Fruit fly (Drosophila melanogaster) whole organism, pupa: Measurements from ENCODE around the gene sdt.

Experiments
- CG10348 ChIP-seq: fragments of 200-800 bp; sonication (Bioruptor generic); IDR thresholded peaks from 2 replicates; pipeline ENCODE4 v1.3.6; 2022; ENCODE audit warnings: missing biosample characterization, missing genetic modification characterization
- CG12605 ChIP-seq: fragments of 200-800 bp; sonication (Bioruptor generic); IDR thresholded peaks from 2 replicates; pipeline ENCODE4 v1.3.6; 2022; ENCODE audit warnings: missing biosample characterization, missing genetic modification characterization
- CG13204 ChIP-seq: fragments of 200-800 bp; sonication (Bioruptor generic); optimal IDR thresholded peaks from 2 replicates; lab custom pipeline; 2018; ENCODE audit warnings: missing biosample characterization, mild to moderate bottlenecking, missing genetic modification characterization, moderate library complexity
- CG14655 ChIP-seq: fragments of 200-800 bp; sonication (Bioruptor generic); optimal IDR thresholded peaks from 3 replicates; lab custom pipeline; 2017; ENCODE audit warnings: mild to moderate bottlenecking, missing biosample characterization, missing genetic modification reagents, missing genetic modification characterization
- CG15710 ChIP-seq: fragments of 200-800 bp; sonication (Bioruptor generic); optimal IDR thresholded peaks from 2 replicates; lab custom pipeline; 2018; ENCODE audit warnings: missing biosample characterization, mild to moderate bottlenecking, missing genetic modification characterization, moderate library complexity
- CG17806 ChIP-seq: fragments of 200-800 bp; sonication (Bioruptor generic); optimal IDR thresholded peaks from 2 replicates; lab custom pipeline; 2018; ENCODE audit warnings: missing biosample characterization, mild to moderate bottlenecking, missing genetic modification characterization, moderate library complexity
- CG32121 ChIP-seq: fragments of 200-800 bp; sonication (Bioruptor generic); IDR thresholded peaks from 2 replicates; pipeline ENCODE4 v1.3.6; 2022; ENCODE audit warnings: missing biosample characterization, missing genetic modification characterization
- CG34367 ChIP-seq: fragments of 200-800 bp; sonication (Bioruptor generic); optimal IDR thresholded peaks from 2 replicates; lab custom pipeline; 2018; ENCODE audit warnings: missing biosample characterization, mild to moderate bottlenecking, missing genetic modification characterization
- CG4496 ChIP-seq: fragments of 200-800 bp; sonication (Bioruptor generic); IDR thresholded peaks from 3 replicates; pipeline ENCODE4 v1.3.6; 2022; ENCODE audit warnings: missing biosample characterization, missing genetic modification characterization
- CG8159 ChIP-seq: fragments of 200-800 bp; sonication (Bioruptor generic); optimal IDR thresholded peaks from 3 replicates; lab custom pipeline; 2018; ENCODE audit warnings: missing biosample characterization, mild to moderate bottlenecking, missing genetic modification characterization, moderate library complexity
- CG8301 ChIP-seq: fragments of 200-800 bp; sonication (Bioruptor generic); optimal IDR thresholded peaks from 2 replicates; lab custom pipeline; 2018; ENCODE audit warnings: missing biosample characterization, mild to moderate bottlenecking, missing genetic modification characterization
- CG9948 ChIP-seq: fragments of 200-800 bp; sonication (Bioruptor generic); optimal IDR thresholded peaks from 2 replicates; lab custom pipeline; 2018; ENCODE audit warnings: missing biosample characterization, mild to moderate bottlenecking, missing genetic modification characterization, moderate library complexity
- D1 ChIP-seq: fragments of 200-800 bp; sonication (Bioruptor generic); optimal IDR thresholded peaks from 2 replicates; lab custom pipeline; 2018; ENCODE audit warnings: missing biosample characterization, mild to moderate bottlenecking, missing genetic modification characterization, moderate library complexity
- EcR ChIP-seq: fragments of 200-800 bp; sonication (Bioruptor generic); optimal IDR thresholded peaks from 3 replicates; lab custom pipeline; 2019; ENCODE audit warnings: missing biosample characterization, missing genetic modification characterization, mild to moderate bottlenecking, moderate library complexity, missing genetic modification reagents
- Ets98B ChIP-seq: fragments of 200-800 bp; sonication (Bioruptor generic); IDR thresholded peaks from 2 replicates; pipeline ENCODE4 v1.3.6; 2022; ENCODE audit warnings: missing biosample characterization, missing genetic modification characterization
- Pif1A ChIP-seq: fragments of 200-800 bp; sonication (Bioruptor generic); optimal IDR thresholded peaks from 3 replicates; lab custom pipeline; 2016; ENCODE audit warnings: missing biosample characterization, missing genetic modification characterization
- Pif1B ChIP-seq: fragments of 200-800 bp; sonication (Bioruptor generic); optimal IDR thresholded peaks from 3 replicates; lab custom pipeline; 2016; ENCODE audit warnings: missing biosample characterization, missing genetic modification characterization
- Snoo ChIP-seq: fragments of 200-800 bp; sonication (Bioruptor generic); optimal IDR thresholded peaks from 3 replicates; lab custom pipeline; 2017; ENCODE audit warnings: missing biosample characterization, mild to moderate bottlenecking, missing genetic modification characterization, inconsistent platforms
- fd96Ca ChIP-seq: fragments of 200-800 bp; sonication (Bioruptor generic); IDR thresholded peaks from 3 replicates; pipeline ENCODE4 v1.3.6; 2022; ENCODE audit warnings: missing biosample characterization, missing genetic modification characterization
- gl ChIP-seq: fragments of 200-800 bp; sonication (Bioruptor generic); optimal IDR thresholded peaks from 2 replicates; lab custom pipeline; 2018; ENCODE audit warnings: missing biosample characterization, mild to moderate bottlenecking, missing genetic modification characterization
- rn ChIP-seq: fragments of 200-800 bp; sonication (Bioruptor generic); IDR thresholded peaks from 2 replicates; pipeline ENCODE4 v1.3.6; 2022; ENCODE audit warnings: missing biosample characterization, missing genetic modification characterization

Gene sdt

DNA sequence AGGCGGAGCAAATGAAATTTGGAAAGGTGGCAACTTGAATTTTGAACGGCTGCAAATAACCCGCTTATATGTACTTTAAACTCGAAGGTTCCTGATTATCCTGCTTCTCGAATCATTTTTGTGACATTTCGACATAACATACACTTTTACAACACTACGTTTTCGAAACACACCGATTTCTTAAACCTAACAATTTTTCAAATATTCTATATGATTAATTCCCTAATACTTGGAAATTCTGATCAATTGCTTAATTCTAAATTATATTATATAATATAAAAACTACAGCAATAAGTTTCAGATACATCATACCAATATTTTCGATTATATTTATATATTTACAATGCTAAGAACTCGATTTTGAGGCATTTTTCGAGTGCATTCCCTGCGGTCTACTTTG is 15.7 kb upstream of the sdt start, which contains the start of gene CG10761:
TSS of gene CG10761 (minus strand) at position 101 of the 400 bp plus-strand sequence.
- no peak for TF ChIP-seq CG15710 (tag; lab: Kevin White, UChicago)
- TF ChIP-seq rn, result no peak
- no peak for TF ChIP-seq CG13204 (GFP tag; lab: Kevin White, UChicago)
- TF ChIP-seq D1 (tag; lab: Kevin White, UChicago), result no peak
- TF ChIP-seq Ets98B (GFP tag; lab: Robert Waterston, UW), result no peak
- no peak for TF ChIP-seq CG32121 (GFP tag; lab: Robert Waterston, UW)
- TF ChIP-seq gl (tag; lab: Kevin White, UChicago), result no peak
- no peak for TF ChIP-seq CG34367 (tag; lab: Kevin White, UChicago)
- no peak for TF ChIP-seq Pif1A (GFP tag; lab: Kevin White, UChicago)
- TF ChIP-seq CG12605 (GFP tag; lab: Robert Waterston, UW), result no peak
- no peak for TF ChIP-seq CG4496 (GFP tag; lab: Robert Waterston, UW)
- TF ChIP-seq CG14655 (GFP tag; lab: Kevin White, UChicago), result no peak
- TF ChIP-seq Pif1B (GFP tag; lab: Kevin White, UChicago), result no peak
- TF ChIP-seq fd96Ca (GFP tag; lab: Robert Waterston, UW), result no peak

DNA sequence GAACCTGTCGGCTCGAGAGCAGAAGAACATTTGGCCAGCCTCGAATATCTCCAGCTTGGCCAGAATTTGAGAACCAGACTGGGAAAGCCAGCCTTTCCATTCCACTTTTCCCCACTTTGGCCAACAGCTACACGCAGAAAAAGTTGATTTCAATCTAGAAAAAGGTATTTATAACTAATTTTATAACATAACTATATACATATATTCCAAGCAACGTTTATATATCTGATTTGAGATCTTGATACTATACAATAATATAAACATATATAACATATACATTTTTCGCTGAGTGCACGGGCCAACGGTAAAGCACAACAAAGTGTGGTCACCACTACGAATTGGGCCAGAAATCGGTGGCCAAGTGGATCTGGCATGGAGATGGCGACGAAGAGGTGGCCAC is 14.9 kb upstream of the sdt start:
- TF ChIP-seq gl (tag; lab: Kevin White, UChicago), result no peak
- TF ChIP-seq Pif1A (GFP tag; lab: Kevin White, UChicago), result no peak
- no peak for TF ChIP-seq CG15710 (tag; lab: Kevin White, UChicago)
- no peak for TF ChIP-seq fd96Ca (GFP tag; lab: Robert Waterston, UW)
- no peak for TF ChIP-seq CG17806 (tag; lab: Kevin White, UChicago)
- TF ChIP-seq CG4496 (GFP tag; lab: Robert Waterston, UW), result peak; percentile 69
- no peak for TF ChIP-seq rn
- TF ChIP-seq Pif1B (GFP tag; lab: Kevin White, UChicago), result no peak
- no peak for TF ChIP-seq EcR (GFP tag; lab: Kevin White, UChicago)
- TF ChIP-seq CG32121 (GFP tag; lab: Robert Waterston, UW), result no peak
- no peak for TF ChIP-seq CG13204 (GFP tag; lab: Kevin White, UChicago)
- no peak for TF ChIP-seq CG34367 (tag; lab: Kevin White, UChicago)
- no peak for TF ChIP-seq D1 (tag; lab: Kevin White, UChicago)
- TF ChIP-seq Snoo (tag; lab: Kevin White, UChicago), result no peak
- 0 out of 2 replicates have a peak, but pooled peaks have one; percentile 12 for TF ChIP-seq CG12605 (GFP tag; lab: Robert Waterston, UW)
- TF ChIP-seq CG14655 (GFP tag; lab: Kevin White, UChicago), result peak; percentile 73
- TF ChIP-seq Ets98B (GFP tag; lab: Robert Waterston, UW), result peak; percentile 25; the same call in 1 of the 2 replicates
- peak; percentile 78 for TF ChIP-seq CG8301
- no peak for TF ChIP-seq CG9948
- no peak for TF ChIP-seq CG10348 (GFP tag; lab: Robert Waterston, UW)
- TF ChIP-seq CG8159 (tag; lab: Kevin White, UChicago), result no peak

DNA sequence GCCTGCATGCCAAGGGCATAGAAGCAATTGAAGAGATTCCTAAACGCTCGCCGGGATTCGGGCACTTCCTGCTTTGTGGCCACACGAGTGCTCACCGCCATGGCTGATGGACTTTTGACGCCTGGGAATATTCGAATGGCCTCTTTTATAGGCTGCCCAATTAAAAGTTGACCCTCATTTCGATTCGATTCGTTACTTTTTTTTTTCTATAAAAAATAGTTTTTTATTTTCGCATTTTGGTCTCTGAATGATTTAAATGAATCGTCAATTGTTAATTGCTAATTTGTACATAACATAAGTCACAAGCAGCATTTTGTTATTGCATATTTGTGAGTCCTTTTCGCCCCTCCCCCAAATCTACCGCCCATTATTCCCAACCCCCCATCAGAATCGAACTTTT is 12.7 kb upstream of the sdt start, which contains the start of gene Or7a:
TSS of gene Or7a (minus strand) at position 101 of the 400 bp plus-strand sequence.
- TF ChIP-seq EcR (GFP tag; lab: Kevin White, UChicago), result no peak
- TF ChIP-seq CG8301, result no peak
- no peak for TF ChIP-seq Pif1B (GFP tag; lab: Kevin White, UChicago)
- TF ChIP-seq CG10348 (GFP tag; lab: Robert Waterston, UW), result no peak
- no peak for TF ChIP-seq CG14655 (GFP tag; lab: Kevin White, UChicago)
- TF ChIP-seq CG12605 (GFP tag; lab: Robert Waterston, UW), result no peak
- TF ChIP-seq CG32121 (GFP tag; lab: Robert Waterston, UW), result no peak
- no peak for TF ChIP-seq rn
- no peak for TF ChIP-seq CG8159 (tag; lab: Kevin White, UChicago)
- no peak for TF ChIP-seq CG4496 (GFP tag; lab: Robert Waterston, UW)
- TF ChIP-seq D1 (tag; lab: Kevin White, UChicago), result no peak
- no peak for TF ChIP-seq CG9948
- TF ChIP-seq CG13204 (GFP tag; lab: Kevin White, UChicago), result no peak
- TF ChIP-seq Ets98B (GFP tag; lab: Robert Waterston, UW), result no peak

DNA sequence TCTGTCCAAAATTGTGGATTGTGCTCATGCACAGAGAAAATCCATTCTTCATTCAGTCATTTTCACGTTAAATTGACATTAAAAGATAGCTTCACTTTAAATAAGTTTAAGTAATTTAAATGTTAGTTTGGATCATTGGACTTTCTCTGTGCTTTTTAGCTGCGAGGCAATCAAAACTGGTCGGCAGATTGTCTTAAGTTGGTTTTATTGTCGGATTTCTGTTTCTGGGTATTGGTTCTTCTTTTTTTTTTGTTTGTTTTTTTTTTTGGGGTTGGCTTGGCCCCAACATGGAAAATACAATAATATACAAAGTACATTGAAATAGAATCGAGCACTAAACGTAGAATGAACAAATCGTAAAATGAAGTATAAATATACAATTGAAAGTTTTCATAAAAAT is 8.2 kb upstream of the sdt start, which contains the start of gene CG2278:
TSS of gene CG2278 (minus strand) at position 101 of the 400 bp plus-strand sequence.
- TF ChIP-seq CG9948 (no peak), Pif1B (GFP tag; lab: Kevin White, UChicago) (no peak), CG8301 (no peak), CG12605 (GFP tag; lab: Robert Waterston, UW) (no peak), CG32121 (GFP tag; lab: Robert Waterston, UW) (no peak), CG34367 (tag; lab: Kevin White, UChicago) (no peak), D1 (tag; lab: Kevin White, UChicago) (no peak), CG4496 (GFP tag; lab: Robert Waterston, UW) (no peak), Ets98B (GFP tag; lab: Robert Waterston, UW) (no peak), CG13204 (GFP tag; lab: Kevin White, UChicago) (no peak), CG8159 (tag; lab: Kevin White, UChicago) (no peak), CG15710 (tag; lab: Kevin White, UChicago) (no peak), Pif1A (GFP tag; lab: Kevin White, UChicago) (no peak), rn (no peak), CG14655 (GFP tag; lab: Kevin White, UChicago) (no peak)

DNA sequence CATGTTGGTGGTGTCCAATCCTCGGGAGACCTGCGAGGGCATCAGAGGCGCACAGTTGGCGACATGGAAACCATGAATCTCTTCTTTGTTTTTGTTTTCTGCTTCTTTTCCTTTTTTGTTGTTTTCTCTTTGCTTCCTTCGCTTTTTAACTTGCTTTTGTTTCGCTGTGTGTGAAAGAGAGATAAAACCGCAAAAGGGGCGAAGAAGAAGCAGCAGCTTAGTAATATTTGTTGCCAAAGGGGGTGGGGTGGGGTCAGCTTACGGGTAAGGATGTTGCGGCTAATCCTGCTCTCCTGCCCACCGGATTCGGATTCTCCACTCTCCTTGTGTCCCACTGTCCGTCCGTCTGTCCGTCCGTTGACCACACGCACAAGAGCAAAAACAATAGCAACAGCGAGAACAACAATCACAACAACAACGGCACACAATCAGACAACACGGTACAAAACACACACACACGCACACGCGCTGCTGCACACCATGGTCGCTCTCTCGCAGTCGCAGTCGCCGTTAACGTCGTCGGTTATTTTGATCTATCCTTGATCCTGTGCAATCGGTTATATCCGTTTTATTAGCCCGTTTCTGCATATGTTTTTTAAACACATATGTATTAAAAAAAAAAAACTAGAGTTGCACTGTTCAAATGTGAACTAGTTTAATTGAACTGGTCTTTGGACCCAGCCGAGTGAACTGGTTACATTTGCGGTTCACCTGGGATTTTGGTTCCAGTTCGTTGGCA is 1.9 kb upstream of the sdt start:
- TF ChIP-seq CG17806 (tag; lab: Kevin White, UChicago) (no peak), CG34367 (tag; lab: Kevin White, UChicago) (peak; percentile 46), CG4496 (GFP tag; lab: Robert Waterston, UW) (peak; percentile 39; the same call in 1 of the 3 replicates), CG32121 (GFP tag; lab: Robert Waterston, UW) (no peak), gl (tag; lab: Kevin White, UChicago) (peak; percentile 56), Pif1A (GFP tag; lab: Kevin White, UChicago) (no peak), fd96Ca (GFP tag; lab: Robert Waterston, UW) (no peak), Ets98B (GFP tag; lab: Robert Waterston, UW) (no peak), CG13204 (GFP tag; lab: Kevin White, UChicago) (no peak), CG14655 (GFP tag; lab: Kevin White, UChicago) (no peak), Pif1B (GFP tag; lab: Kevin White, UChicago) (no peak), rn (no peak), EcR (GFP tag; lab: Kevin White, UChicago) (peak; percentile 38), CG9948 (peak; percentile 26), CG8159 (tag; lab: Kevin White, UChicago) (peak; percentile 35), D1 (tag; lab: Kevin White, UChicago) (no peak), CG15710 (tag; lab: Kevin White, UChicago) (peak; percentile 41), CG10348 (GFP tag; lab: Robert Waterston, UW) (no peak), CG8301 (no peak), CG12605 (GFP tag; lab: Robert Waterston, UW) (peak; percentile 14; the same call in 1 of the 2 replicates), Snoo (tag; lab: Kevin White, UChicago) (no peak)
